Worm (Caenorhabditis elegans) whole organism, L4 larva: Measurements from ENCODE around the gene K11D12.14.

ENCODE experiments used
- R02D3.7 ChIP-seq: fragments of 150-350 bp; sonication (generic microtip); optimal IDR thresholded peaks from 3 replicates; lab custom pipeline; 2014; ENCODE audit warnings: missing biosample characterization, missing genetic modification characterization
- aly-2 ChIP-seq: sonication (generic microtip); optimal IDR thresholded peaks from 2 replicates; lab custom pipeline; 2018; ENCODE audit warnings: missing biosample characterization, missing genetic modification characterization
- ama-1 ChIP-seq: fragments of 150-350 bp; optimal IDR thresholded peaks from 2 replicates; lab custom pipeline; 2014; ENCODE audit warnings: inconsistent platforms, mixed read lengths
- ceh-44 ChIP-seq: fragments of 200-800 bp; sonication (Bioruptor generic); IDR thresholded peaks from 2 replicates; pipeline ENCODE4 v1.3.6; 2022; ENCODE audit warnings: missing genetic modification reagents, missing genetic modification characterization, missing compliant biosample characterization
- hlh-11 ChIP-seq: fragments of 200-800 bp; sonication (Bioruptor generic); optimal IDR thresholded peaks from 2 replicates; lab custom pipeline; 2018; ENCODE audit warnings: mild to moderate bottlenecking, missing genetic modification characterization, missing compliant biosample characterization
- lin-1 ChIP-seq: fragments of 200-800 bp; sonication (Bioruptor generic); IDR thresholded peaks from 2 replicates; pipeline ENCODE4 v1.3.6; 2022; ENCODE audit warnings: missing genetic modification reagents, missing genetic modification characterization, missing compliant biosample characterization
- lin-13 ChIP-seq: fragments of 150-350 bp; optimal IDR thresholded peaks from 2 replicates; lab custom pipeline; 2014; ENCODE audit warnings: missing biosample characterization, missing genetic modification reagents, missing genetic modification characterization
- mdl-1 ChIP-seq, 2 experiments: fragments of 150-350 bp in 1 of 2; sonication (generic microtip) in 1 of 2; optimal IDR thresholded peaks; 2 replicates each; lab custom pipeline; 2014 to 2017; ENCODE audit warnings: missing biosample characterization in 2 of 2, missing genetic modification characterization in 2 of 2
- nhr-237 ChIP-seq: sonication (generic microtip); optimal IDR thresholded peaks from 2 replicates; lab custom pipeline; 2017; ENCODE audit warnings: missing biosample characterization, missing genetic modification characterization
- pha-4 ChIP-seq, 2 experiments: fragments of 150-350 bp in 1 of 2; fragments of 200-800 bp in 1 of 2; sonication (Bioruptor generic) in 1 of 2; IDR thresholded peaks in 1 of 2; optimal IDR thresholded peaks in 1 of 2; 2 replicates each; pipeline versions ENCODE4 v1.3.6 to Lab custom; 2014 to 2022; ENCODE audit warnings: missing genetic modification characterization in 2 of 2, missing genetic modification reagents in 2 of 2, missing biosample characterization in 1 of 2, missing compliant biosample characterization in 1 of 2
- pqm-1 ChIP-seq: sonication (generic microtip); optimal IDR thresholded peaks from 2 replicates; lab custom pipeline; 2017; ENCODE audit warnings: missing biosample characterization, missing genetic modification characterization
- snpc-4 ChIP-seq: fragments of 150-350 bp; optimal IDR thresholded peaks from 2 replicates; lab custom pipeline; 2014; ENCODE audit warnings: missing biosample characterization, missing genetic modification characterization
- unc-130 ChIP-seq: sonication (generic microtip); optimal IDR thresholded peaks from 2 replicates; lab custom pipeline; 2016; ENCODE audit warnings: missing genetic modification reagents, missing genetic modification characterization, missing compliant biosample characterization
- unc-62 ChIP-seq, 3 experiments: fragments of 150-350 bp in 1 of 3; sonication (generic microtip); optimal IDR thresholded peaks in 2 of 3; peaks in 1 of 3; 1 replicate in 1 of 3; 2 replicates in 2 of 3; lab custom pipeline; 2014 to 2017; ENCODE audit warnings: missing biosample characterization in 3 of 3, missing genetic modification characterization in 3 of 3, missing genetic modification reagents in 3 of 3, missing genotype in 1 of 3

ce11 chrV:5090386-5090785 lies 41.0 kb downstream of the K11D12.14 start:
- TF ChIP-seq ama-1 (lab: Kevin White, UChicago) (no peak), mdl-1 (tag; optimal IDR thresholded peaks at IDR 0.05; lab: Kevin White, UChicago) (no peak), pqm-1 (tag; lab: Kevin White, UChicago) (no peak), unc-130 (no peak), R02D3.7 (tag; lab: Kevin White, UChicago) (no peak), pha-4 (GFP tag; IDR thresholded peaks at IDR 0.05; lab: Robert Waterston, UW) (no peak), pha-4 (tag; optimal IDR thresholded peaks at IDR 0.05; lab: Kevin White, UChicago) (no peak), unc-62 (GFP tag; optimal IDR thresholded peaks at IDR 0.05 in 1 of 2; lab: Kevin White, UChicago) (no peak), unc-62 (tag; optimal IDR thresholded peaks at IDR 0.05; lab: Kevin White, UChicago) (no peak), hlh-11 (no peak), snpc-4 (tag; lab: Kevin White, UChicago) (no peak), nhr-237 (tag; lab: Kevin White, UChicago) (no peak), lin-1 (no peak), ceh-44 (GFP tag; lab: Robert Waterston, UW) (no peak), aly-2 (tag; lab: Kevin White, UChicago) (no peak), lin-13 (no peak)
